Fruit fly (Drosophila melanogaster) whole organism, embryonic: Measurements from ENCODE around the gene CG13679.

ENCODE experiments used
- Bgb ChIP-seq: fragments of 200-800 bp; sonication (Bioruptor generic); IDR thresholded peaks from 2 replicates; pipeline ENCODE4 v1.3.6; 2022; ENCODE audit warnings: missing biosample characterization, missing genetic modification characterization; ENCODE audit not compliant: partially characterized antibody
- C15 ChIP-seq: fragments of 200-800 bp; sonication (Bioruptor generic); IDR thresholded peaks from 3 replicates; pipeline ENCODE4 v1.3.6; 2022; ENCODE audit warnings: missing biosample characterization, missing genetic modification characterization
- CG10147 ChIP-seq: fragments of 200-800 bp; sonication (Bioruptor generic); optimal IDR thresholded peaks from 2 replicates; lab custom pipeline; 2019; ENCODE audit warnings: missing biosample characterization, mild to moderate bottlenecking, missing genetic modification characterization, moderate library complexity
- CG10267 ChIP-seq: fragments of 200-800 bp; sonication (Bioruptor generic); optimal IDR thresholded peaks from 2 replicates; lab custom pipeline; 2018; ENCODE audit warnings: missing biosample characterization, mild to moderate bottlenecking, missing genetic modification characterization, moderate library complexity
- CG12236 ChIP-seq: fragments of 200-800 bp; sonication (Bioruptor generic); optimal IDR thresholded peaks from 2 replicates; lab custom pipeline; 2016; ENCODE audit warnings: missing biosample characterization, missing genetic modification characterization
- CG13894 ChIP-seq: fragments of 200-800 bp; sonication (Bioruptor generic); optimal IDR thresholded peaks from 3 replicates; lab custom pipeline; 2018; ENCODE audit warnings: missing biosample characterization, mild to moderate bottlenecking, missing genetic modification characterization, moderate library complexity
- CG18476 ChIP-seq: fragments of 200-800 bp; sonication (Bioruptor generic); optimal IDR thresholded peaks from 2 replicates; lab custom pipeline; 2016; ENCODE audit warnings: missing biosample characterization, mild to moderate bottlenecking, missing genetic modification characterization
- CG31388 ChIP-seq: fragments of 200-800 bp; sonication (Bioruptor generic); optimal IDR thresholded peaks from 2 replicates; lab custom pipeline; 2016; ENCODE audit warnings: missing biosample characterization, missing genetic modification characterization
- CG4854 ChIP-seq: fragments of 200-800 bp; sonication (Bioruptor generic); optimal IDR thresholded peaks from 2 replicates; lab custom pipeline; 2016; ENCODE audit warnings: missing biosample characterization, missing genetic modification characterization, inconsistent platforms
- CG6791 ChIP-seq: fragments of 200-800 bp; sonication (Bioruptor generic); IDR thresholded peaks from 3 replicates; pipeline ENCODE4 v1.3.6; 2022; ENCODE audit warnings: missing biosample characterization, missing genetic modification characterization; ENCODE audit not compliant: partially characterized antibody
- CG7372 ChIP-seq: fragments of 200-800 bp; sonication (Bioruptor generic); IDR thresholded peaks from 2 replicates; pipeline ENCODE4 v1.3.6; 2022; ENCODE audit warnings: missing biosample characterization, missing genetic modification characterization
- CG7987 ChIP-seq: fragments of 200-800 bp; sonication (Bioruptor generic); optimal IDR thresholded peaks from 2 replicates; lab custom pipeline; 2018; ENCODE audit warnings: missing biosample characterization, mild to moderate bottlenecking, missing genetic modification characterization, moderate library complexity
- CG8089 ChIP-seq: fragments of 200-800 bp; sonication (Bioruptor generic); optimal IDR thresholded peaks from 3 replicates; lab custom pipeline; 2016; ENCODE audit warnings: missing biosample characterization, missing genetic modification characterization
- CG8478 ChIP-seq: fragments of >200 bp; optimal IDR thresholded peaks from 2 replicates; lab custom pipeline; 2018
- CG8924 ChIP-seq: fragments of 200-800 bp; optimal IDR thresholded peaks from 3 replicates; lab custom pipeline; 2019; ENCODE audit warnings: missing biosample characterization, mild to moderate bottlenecking, missing genetic modification characterization, moderate library complexity
- CG9437 ChIP-seq: fragments of 200-800 bp; sonication (Bioruptor generic); optimal IDR thresholded peaks from 2 replicates; lab custom pipeline; 2018; ENCODE audit warnings: missing biosample characterization, mild to moderate bottlenecking, missing genetic modification characterization
- CHES-1-like ChIP-seq: fragments of 200-800 bp; sonication (Bioruptor generic); optimal IDR thresholded peaks from 2 replicates; lab custom pipeline; 2016; ENCODE audit warnings: missing biosample characterization, missing genetic modification characterization
- Dip3 ChIP-seq: fragments of 200-800 bp; sonication (Bioruptor generic); optimal IDR thresholded peaks from 3 replicates; lab custom pipeline; 2016; ENCODE audit warnings: missing biosample characterization, missing genetic modification characterization
- Ets65A ChIP-seq: fragments of 200-800 bp; sonication (Bioruptor generic); peaks from one replicate; lab custom pipeline; 2016; ENCODE audit warnings: missing biosample characterization, missing genetic modification characterization
- Lpt ChIP-seq: fragments of >200 bp; optimal IDR thresholded peaks from 2 replicates; lab custom pipeline; 2018; ENCODE audit warnings: missing biosample characterization, missing genetic modification characterization
- MESR4 ChIP-seq: fragments of 200-800 bp; sonication (Bioruptor generic); optimal IDR thresholded peaks from 2 replicates; lab custom pipeline; 2018; ENCODE audit warnings: missing biosample characterization, mild to moderate bottlenecking, missing genetic modification characterization, moderate library complexity
- Max ChIP-seq: fragments of 200-800 bp; sonication (Bioruptor generic); optimal IDR thresholded peaks from 2 replicates; lab custom pipeline; 2016; ENCODE audit warnings: missing biosample characterization, mild to moderate bottlenecking, missing genetic modification characterization
- Med ChIP-seq: fragments of 200-800 bp; sonication (Bioruptor generic); peaks from one replicate; lab custom pipeline; 2016; ENCODE audit warnings: missing biosample characterization, missing genetic modification characterization, mild to moderate bottlenecking, inconsistent platforms, moderate library complexity
- Nf-YA ChIP-seq: fragments of 200-800 bp; sonication (Bioruptor generic); IDR thresholded peaks from 2 replicates; pipeline ENCODE4 v1.3.6; 2022; ENCODE audit warnings: missing biosample characterization, missing genetic modification characterization
- Rfx ChIP-seq: fragments of 200-800 bp; sonication (Bioruptor generic); IDR thresholded peaks from 2 replicates; pipeline ENCODE4 v1.3.6; 2022; ENCODE audit warnings: missing biosample characterization, missing genetic modification characterization
- Tbp ChIP-seq: fragments of >200 bp; optimal IDR thresholded peaks from 2 replicates; lab custom pipeline; 2018; ENCODE audit warnings: missing biosample characterization, missing genetic modification characterization
- ac ChIP-seq: fragments of 200-800 bp; sonication (Bioruptor generic); optimal IDR thresholded peaks from 3 replicates; lab custom pipeline; 2017; ENCODE audit warnings: missing biosample characterization, mild to moderate bottlenecking, missing genetic modification characterization
- bowl ChIP-seq: fragments of 200-800 bp; sonication (Bioruptor generic); IDR thresholded peaks from 2 replicates; pipeline ENCODE4 v1.3.6; 2022; ENCODE audit warnings: missing biosample characterization, missing genetic modification characterization
- bsh ChIP-seq, 2 experiments: fragments of 200-800 bp; sonication (Bioruptor generic); optimal IDR thresholded peaks; 2 replicates each; lab custom pipeline; 2017 to 2018; ENCODE audit warnings: mild to moderate bottlenecking in 2 of 2, missing biosample characterization in 2 of 2, missing genetic modification characterization in 2 of 2, moderate library complexity in 1 of 2
- chinmo ChIP-seq: fragments of 200-800 bp; sonication (Bioruptor generic); IDR thresholded peaks from 4 replicates; pipeline ENCODE4 v1.3.6; 2022; ENCODE audit warnings: missing biosample characterization, missing genetic modification characterization; ENCODE audit not compliant: partially characterized antibody
- chm ChIP-seq: fragments of 200-800 bp; sonication (Bioruptor generic); IDR thresholded peaks from 2 replicates; pipeline ENCODE4 v1.3.6; 2022; ENCODE audit warnings: missing biosample characterization, missing genetic modification characterization
- corto ChIP-seq: fragments of 200-800 bp; sonication (Bioruptor generic); optimal IDR thresholded peaks from 2 replicates; lab custom pipeline; 2016; ENCODE audit warnings: missing biosample characterization, mild to moderate bottlenecking, missing genetic modification characterization, moderate library complexity
- croc ChIP-seq: fragments of 200-800 bp; sonication (Bioruptor generic); conservative IDR thresholded peaks from 3 replicates; pipeline ENCODE4 v1.3.6; 2022; ENCODE audit warnings: missing biosample characterization, missing genetic modification characterization
- fd3F ChIP-seq: fragments of 200-800 bp; sonication (Bioruptor generic); optimal IDR thresholded peaks from 2 replicates; lab custom pipeline; 2018; ENCODE audit warnings: missing biosample characterization, mild to moderate bottlenecking, missing genetic modification characterization, moderate library complexity
- fru ChIP-seq: fragments of >200 bp; optimal IDR thresholded peaks from 2 replicates; lab custom pipeline; 2017
- gcm ChIP-seq: fragments of 200-800 bp; sonication (Bioruptor generic); optimal IDR thresholded peaks from 2 replicates; lab custom pipeline; 2019; ENCODE audit warnings: missing biosample characterization, mild to moderate bottlenecking, missing genetic modification characterization, moderate library complexity
- gem ChIP-seq: fragments of 200-800 bp; sonication (Bioruptor generic); optimal IDR thresholded peaks from 2 replicates; lab custom pipeline; 2019; ENCODE audit warnings: missing biosample characterization, mild to moderate bottlenecking, missing genetic modification characterization, moderate library complexity
- gsb ChIP-seq: fragments of 200-800 bp; sonication (Bioruptor generic); IDR thresholded peaks from 2 replicates; pipeline ENCODE4 v1.3.6; 2022; ENCODE audit warnings: missing biosample characterization, missing genetic modification characterization
- insv ChIP-seq, 2 experiments: fragments of 200-800 bp; sonication (Bioruptor generic); optimal IDR thresholded peaks; 3 replicates each; lab custom pipeline; 2016 to 2018; ENCODE audit warnings: missing biosample characterization in 2 of 2, missing genetic modification characterization in 2 of 2
- kah ChIP-seq: fragments of 200-800 bp; sonication (Bioruptor generic); optimal IDR thresholded peaks from 2 replicates; lab custom pipeline; 2018; ENCODE audit warnings: missing biosample characterization, mild to moderate bottlenecking, missing genetic modification characterization
- kay ChIP-seq: fragments of 200-800 bp; sonication (Bioruptor generic); optimal IDR thresholded peaks from 2 replicates; lab custom pipeline; 2016; ENCODE audit warnings: missing biosample characterization, missing genetic modification characterization
- ken ChIP-seq: fragments of 200-800 bp; sonication (Bioruptor generic); IDR thresholded peaks from 3 replicates; pipeline ENCODE4 v1.3.6; 2022; ENCODE audit warnings: missing biosample characterization, missing genetic modification characterization
- lmd ChIP-seq: fragments of 200-800 bp; sonication (Bioruptor generic); IDR thresholded peaks from 2 replicates; pipeline ENCODE4 v1.3.6; 2022; ENCODE audit warnings: missing biosample characterization, missing genetic modification characterization
- odd ChIP-seq: fragments of 200-800 bp; sonication (Bioruptor generic); optimal IDR thresholded peaks from 2 replicates; lab custom pipeline; 2017; ENCODE audit warnings: missing biosample characterization, mild to moderate bottlenecking, missing genetic modification characterization
- pum ChIP-seq: fragments of 200-800 bp; sonication (Bioruptor generic); optimal IDR thresholded peaks from 2 replicates; lab custom pipeline; 2016; ENCODE audit warnings: missing biosample characterization, missing genetic modification characterization
- run ChIP-seq: fragments of 200-800 bp; sonication (Bioruptor generic); optimal IDR thresholded peaks from 3 replicates; lab custom pipeline; 2018; ENCODE audit warnings: missing biosample characterization, mild to moderate bottlenecking, missing genetic modification characterization
- sim ChIP-seq: fragments of 200-800 bp; sonication (Bioruptor generic); IDR thresholded peaks from 2 replicates; pipeline ENCODE4 v1.3.6; 2022; ENCODE audit warnings: missing biosample characterization, missing genetic modification characterization
- tup ChIP-seq: fragments of 200-800 bp; sonication (Bioruptor generic); optimal IDR thresholded peaks from 2 replicates; lab custom pipeline; 2016; ENCODE audit warnings: missing biosample characterization, mild to moderate bottlenecking, missing genetic modification characterization, moderate library complexity
- unc-4 ChIP-seq: fragments of 200-800 bp; sonication (Bioruptor generic); IDR thresholded peaks from 2 replicates; pipeline ENCODE4 v1.3.6; 2022; ENCODE audit warnings: missing biosample characterization, missing genetic modification characterization; ENCODE audit not compliant: partially characterized antibody
- wek ChIP-seq: fragments of 200-800 bp; sonication (Bioruptor generic); optimal IDR thresholded peaks from 3 replicates; lab custom pipeline; 2018; ENCODE audit warnings: missing biosample characterization, mild to moderate bottlenecking, missing genetic modification characterization, moderate library complexity

The CG13679 gene

DNA sequence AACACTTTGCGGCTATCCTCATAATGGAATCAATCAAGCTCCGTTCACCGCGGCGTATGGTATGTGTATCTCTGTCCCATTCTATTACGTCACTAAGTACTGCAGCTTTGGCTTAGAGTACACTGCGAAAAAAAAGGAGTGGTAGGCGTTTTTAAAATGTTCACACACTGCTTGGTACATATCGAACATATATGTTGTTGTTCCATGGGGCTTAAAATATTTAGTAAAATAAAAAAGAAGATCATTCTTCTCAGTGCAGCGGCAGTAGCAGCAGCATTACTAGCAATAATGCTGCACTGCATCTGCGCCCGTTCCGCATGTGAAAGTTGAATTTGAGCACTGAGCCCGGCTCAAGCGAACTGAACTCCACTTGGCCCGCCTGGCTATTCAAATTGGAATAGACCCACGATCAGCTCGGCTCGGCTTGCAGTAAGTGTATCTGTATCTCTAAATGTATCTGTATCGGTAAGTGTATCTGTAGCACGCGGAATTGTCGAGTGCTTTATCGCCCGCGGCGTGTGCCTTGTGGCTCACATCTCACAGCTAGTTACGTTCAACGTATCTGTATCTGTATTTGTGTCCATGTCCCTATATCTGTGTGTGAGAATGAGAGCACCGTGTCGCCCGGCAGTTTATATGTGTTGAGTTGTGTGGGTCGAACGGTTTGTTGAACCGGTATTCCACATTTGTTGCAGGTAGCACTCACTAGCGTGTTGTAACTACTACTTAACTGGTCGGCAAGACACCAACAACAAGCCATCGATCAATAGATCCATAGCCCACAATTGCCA, 49.2 kb upstream of the CG13679 start (continued):
- TF ChIP-seq bowl (GFP tag; lab: Robert Waterston, UW) (no peak; the same call in 1 of the 2 replicates), CG18476 (GFP tag; lab: Kevin White, UChicago) (peak; percentile 23), unc-4 (GFP tag; lab: Robert Waterston, UW) (no peak), CG10267 (tag; lab: Kevin White, UChicago) (peak; percentile 35), corto (no peak), ken (GFP tag; lab: Robert Waterston, UW) (peak; percentile 67), CHES-1-like (no peak), chinmo (GFP tag; lab: Robert Waterston, UW) (0 out of 4 replicates have a peak, but pooled peaks have one; percentile 48), fd3F (no peak), gsb (no peak), insv (GFP tag; optimal IDR thresholded peaks at IDR 0.05; lab: Kevin White, UChicago) (no peak), bsh (GFP tag; optimal IDR thresholded peaks at IDR 0.05; lab: Kevin White, UChicago) (peak; percentile 65 to 69), pum (GFP tag; lab: Kevin White, UChicago) (peak; percentile 54), Ets65A (GFP tag; lab: Kevin White, UChicago) (peak; percentile 46), chm (GFP tag; lab: Robert Waterston, UW) (no peak), Max (GFP tag; lab: Kevin White, UChicago) (peak; percentile 29), fru (lab: Kevin White, UChicago) (no peak), CG4854 (GFP tag; lab: Kevin White, UChicago) (peak; percentile 3), sim (GFP tag; lab: Robert Waterston, UW) (no peak), gcm (GFP tag; lab: Kevin White, UChicago) (peak; percentile 12), CG7987 (GFP tag; lab: Kevin White, UChicago) (no peak), CG8089 (GFP tag; lab: Kevin White, UChicago) (peak; percentile 22), Lpt (no peak), wek (GFP tag; lab: Kevin White, UChicago) (no peak), kay (GFP tag; lab: Kevin White, UChicago) (no peak), CG6791 (GFP tag; lab: Robert Waterston, UW) (no peak), C15 (GFP tag; lab: Robert Waterston, UW) (no peak), Med (peak; percentile 84), CG10147 (GFP tag; lab: Kevin White, UChicago) (no peak), Bgb (GFP tag; lab: Robert Waterston, UW) (no peak), CG9437 (GFP tag; lab: Kevin White, UChicago) (peak; percentile 43), CG12236 (GFP tag; lab: Kevin White, UChicago) (peak; percentile 28), CG7372 (GFP tag; lab: Robert Waterston, UW) (no peak), CG8478 (lab: Kevin White, UChicago) (no peak), CG13894 (tag; lab: Kevin White, UChicago) (no peak), Rfx (GFP tag; lab: Robert Waterston, UW) (peak; percentile 22; the same call in 1 of the 2 replicates), CG31388 (GFP tag; lab: Kevin White, UChicago) (no peak), croc (GFP tag; lab: Robert Waterston, UW) (peak; percentile 36; the same call in 2 of the 3 replicates), MESR4 (GFP tag; lab: Kevin White, UChicago) (no peak), Dip3 (no peak), Tbp (GFP tag; lab: Kevin White, UChicago) (no peak), gem (tag; lab: Kevin White, UChicago) (peak; percentile 66), tup (GFP tag; lab: Kevin White, UChicago) (no peak), run (no peak), odd (no peak), ac (GFP tag; lab: Kevin White, UChicago) (no peak), lmd (peak; percentile 59), CG8924 (tag; lab: Kevin White, UChicago) (peak; percentile 38), kah (GFP tag; lab: Kevin White, UChicago) (peak; percentile 46), Nf-YA (GFP tag; lab: Robert Waterston, UW) (no peak)
